Worm (Caenorhabditis elegans) whole organism, L1 larva: ENCODE measurements around the gene W09D6.1.
A peak's percentile ranks its signal among the peaks of the same experiment; 100 is the strongest.

Source experiments
- C16A3.4 ChIP-seq: fragments of 150-350 bp; optimal IDR thresholded peaks from 2 replicates; lab custom pipeline; 2014; ENCODE audit warnings: missing biosample characterization, missing genetic modification characterization
- F16B12.6 ChIP-seq: fragments of 150-350 bp; optimal IDR thresholded peaks from 2 replicates; lab custom pipeline; 2014; ENCODE audit warnings: missing biosample characterization, missing genetic modification characterization
- ces-1 ChIP-seq: fragments of 150-350 bp; optimal IDR thresholded peaks from 2 replicates; lab custom pipeline; 2014; ENCODE audit warnings: missing biosample characterization, missing genetic modification reagents, missing genetic modification characterization
- lir-3 ChIP-seq: sonication (generic microtip); optimal IDR thresholded peaks from 2 replicates; lab custom pipeline; 2016; ENCODE audit warnings: mild to moderate bottlenecking, missing genetic modification characterization, moderate library complexity, missing compliant biosample characterization; ENCODE audit not compliant: poor library complexity
- mef-2 ChIP-seq: fragments of 150-350 bp; optimal IDR thresholded peaks from 2 replicates; lab custom pipeline; 2014; ENCODE audit warnings: missing biosample characterization, missing genetic modification characterization
- nhr-12 ChIP-seq: sonication (generic microtip); optimal IDR thresholded peaks from 2 replicates; lab custom pipeline; 2017; ENCODE audit warnings: missing biosample characterization, missing genetic modification characterization
- nhr-20 ChIP-seq: sonication (generic microtip); optimal IDR thresholded peaks from 2 replicates; lab custom pipeline; 2016; ENCODE audit warnings: mild to moderate bottlenecking, missing genetic modification characterization, missing compliant biosample characterization
- nhr-28 ChIP-seq: fragments of 150-350 bp; optimal IDR thresholded peaks from 2 replicates; lab custom pipeline; 2014; ENCODE audit warnings: missing biosample characterization, missing genetic modification characterization
- nhr-90 ChIP-seq: sonication (generic microtip); optimal IDR thresholded peaks from 2 replicates; lab custom pipeline; 2016; ENCODE audit warnings: mild to moderate bottlenecking, missing genetic modification characterization, missing compliant biosample characterization; ENCODE audit not compliant: poor library complexity
- pag-3 ChIP-seq: sonication (generic microtip); optimal IDR thresholded peaks from 2 replicates; lab custom pipeline; 2017; ENCODE audit warnings: missing genetic modification characterization, mild to moderate bottlenecking, missing compliant biosample characterization, antibody characterized with exemption, borderline replicate concordance; ENCODE audit not compliant: insufficient read depth
- skn-1 ChIP-seq: fragments of 150-350 bp; optimal IDR thresholded peaks from 2 replicates; lab custom pipeline; 2014; ENCODE audit warnings: missing biosample characterization, missing genetic modification characterization
- unc-130 ChIP-seq: fragments of 150-350 bp; optimal IDR thresholded peaks from 2 replicates; lab custom pipeline; 2017; ENCODE audit warnings: missing biosample characterization, missing genetic modification characterization, inconsistent platforms
- unc-86 ChIP-seq: sonication (generic microtip); optimal IDR thresholded peaks from 2 replicates; lab custom pipeline; 2016; ENCODE audit warnings: missing genetic modification characterization, missing compliant biosample characterization

W09D6.1 gene

DNA sequence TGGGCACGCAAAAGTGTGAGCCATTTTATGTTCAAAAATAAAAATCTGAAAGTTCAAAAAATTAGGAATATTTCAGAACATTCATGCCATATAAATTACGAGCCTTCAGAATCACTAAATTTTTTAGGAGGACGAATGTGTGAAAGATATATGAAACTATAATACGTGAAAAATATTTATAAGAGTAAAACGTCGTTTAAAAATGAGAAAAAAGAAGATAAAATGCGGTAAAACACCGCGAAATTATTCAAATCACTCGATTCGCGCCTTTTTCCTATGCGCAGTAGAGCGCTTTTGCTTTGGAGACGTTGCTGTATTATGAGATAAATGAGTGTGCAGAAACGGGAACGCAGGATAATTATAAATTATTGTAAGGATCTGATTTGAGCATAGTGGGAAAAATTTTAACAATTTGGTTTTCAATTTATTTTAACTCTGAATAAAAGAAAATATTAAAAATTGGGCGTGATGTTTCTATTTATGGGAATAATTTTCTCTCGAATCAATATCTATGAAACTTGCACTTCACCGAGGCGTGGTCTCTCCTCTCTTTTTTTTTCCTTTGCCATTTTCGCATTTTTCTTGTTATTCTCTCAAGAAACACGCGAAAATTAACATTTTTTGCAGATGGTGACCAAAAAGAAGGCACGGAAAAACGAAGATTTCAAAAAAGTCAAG is 50.7 kb downstream of the W09D6.1 start, which contains the start of the genes sup-35 and Y48A6C.4 (continued):
- peak; percentile 91 for TF ChIP-seq C16A3.4 (tag; lab: Kevin White, UChicago)
- peak; percentile 93 for TF ChIP-seq lir-3 (tag; lab: Kevin White, UChicago)
- peak; percentile 57 for TF ChIP-seq F16B12.6
- peak; percentile 95 for TF ChIP-seq nhr-90 (tag; lab: Kevin White, UChicago)
- peak; percentile 89 for TF ChIP-seq unc-86 (tag; lab: Kevin White, UChicago)
- TF ChIP-seq pag-3 (tag; lab: Kevin White, UChicago): no peak
- peak; percentile 95 for TF ChIP-seq unc-130
- peak; percentile 94 for TF ChIP-seq nhr-20 (tag; lab: Kevin White, UChicago)
- no peak for TF ChIP-seq nhr-12 (tag; lab: Kevin White, UChicago)
- TF ChIP-seq nhr-28 (tag; lab: Kevin White, UChicago): no peak
- no peak for TF ChIP-seq mef-2
- TF ChIP-seq ces-1 (GFP tag; lab: Kevin White, UChicago): no peak
- TF ChIP-seq skn-1: peak; percentile 70
